Worm (Caenorhabditis elegans): ENCODE results near the gene hel-1.

Gene hel-1

DNA sequence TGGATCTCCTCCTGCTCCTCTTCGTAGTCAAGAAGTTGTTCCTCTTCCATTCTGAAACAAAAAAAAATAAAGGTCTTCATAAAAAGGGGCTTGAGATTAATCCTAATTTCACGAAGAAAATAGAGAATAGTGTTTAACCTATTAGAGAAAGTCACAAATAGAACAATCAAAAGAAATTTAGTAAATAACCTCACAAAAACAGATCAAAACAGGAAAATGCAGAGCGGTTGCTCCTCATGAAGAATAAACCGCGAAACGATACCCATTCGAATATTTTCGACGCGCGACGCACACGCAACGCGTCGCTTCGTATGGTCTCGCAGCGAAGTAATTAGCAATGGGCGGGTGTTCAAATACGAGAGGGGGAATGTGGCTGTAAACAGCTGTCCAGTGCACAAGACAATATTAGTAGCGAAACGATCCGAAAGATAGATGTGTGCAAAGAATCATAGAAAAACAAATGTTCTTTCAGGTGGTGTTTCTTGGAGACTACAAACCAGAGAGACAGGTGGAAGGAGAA is at the start of gene hel-1:
hel-1 (minus strand) TSS at position 51 of the 520 bp plus-strand sequence.
- TF ChIP-seq unc-62 (GFP tag; optimal IDR thresholded peaks at IDR 0.05) = no peak

DNA sequence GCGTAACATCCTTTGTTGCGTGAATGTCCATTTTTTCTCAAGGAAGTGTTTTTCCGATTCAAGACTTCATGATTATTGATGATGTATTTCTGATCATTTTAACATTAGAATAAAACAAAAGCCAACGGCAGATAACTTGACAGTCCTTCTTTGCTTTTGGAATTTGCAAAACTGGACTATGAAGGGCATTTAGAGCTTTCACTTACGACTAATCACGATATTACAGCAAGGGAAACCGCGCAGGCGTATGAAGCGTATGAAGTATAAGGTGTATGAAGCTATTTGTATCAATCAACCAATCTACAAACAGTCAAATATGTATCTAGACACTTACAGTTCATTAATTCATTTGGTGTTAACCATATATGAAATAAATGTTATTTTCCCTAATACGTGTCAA is 49.1 kb upstream of the hel-1 start:
- TF ChIP-seq unc-62 (GFP tag; optimal IDR thresholded peaks at IDR 0.05) = no peak

DNA sequence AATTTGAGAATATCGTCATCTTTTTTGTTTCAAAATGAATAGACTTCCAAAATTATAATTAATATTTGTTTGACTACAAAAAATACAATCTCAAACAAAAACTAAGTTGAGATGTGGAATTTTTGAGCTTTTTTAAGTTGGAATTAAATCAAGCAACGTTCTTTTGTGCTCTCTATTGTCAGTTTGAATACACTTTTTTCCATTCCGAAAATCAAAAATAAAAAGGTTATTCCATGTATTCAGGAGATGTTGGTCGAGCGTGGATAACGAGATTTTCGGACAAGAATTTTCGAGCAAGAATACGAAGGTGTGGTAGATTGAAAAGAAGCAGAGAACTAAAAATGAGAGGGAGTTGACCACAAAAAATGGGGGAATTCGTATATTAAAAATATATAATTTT is 41.5 kb upstream of the hel-1 start:
- no peak for TF ChIP-seq unc-62 (GFP tag; optimal IDR thresholded peaks at IDR 0.05)

DNA sequence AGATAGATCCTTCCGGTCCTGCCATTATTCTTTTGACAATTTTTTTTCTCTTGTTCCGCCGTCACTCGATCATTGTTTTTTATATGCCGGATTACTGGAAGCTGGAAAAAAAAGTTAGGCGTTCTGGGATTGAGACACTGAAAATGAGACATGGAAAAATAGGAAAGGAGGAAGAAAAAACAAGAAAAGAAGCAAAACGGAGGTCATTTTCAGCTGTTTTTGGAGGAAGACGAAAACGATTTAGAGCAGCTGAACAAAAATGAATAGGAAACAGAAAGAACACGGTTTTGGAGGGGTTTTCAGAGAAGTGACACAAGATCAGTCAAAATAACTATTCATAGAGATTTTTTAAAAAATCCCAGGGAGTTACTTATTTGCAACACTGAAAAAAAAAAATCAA is 40.4 kb upstream of the hel-1 start, which contains the start of gene amt-3:
amt-3 (minus strand) TSS at position 101 of the 400 bp plus-strand sequence.
- no peak for TF ChIP-seq unc-62 (GFP tag; optimal IDR thresholded peaks at IDR 0.05)

DNA sequence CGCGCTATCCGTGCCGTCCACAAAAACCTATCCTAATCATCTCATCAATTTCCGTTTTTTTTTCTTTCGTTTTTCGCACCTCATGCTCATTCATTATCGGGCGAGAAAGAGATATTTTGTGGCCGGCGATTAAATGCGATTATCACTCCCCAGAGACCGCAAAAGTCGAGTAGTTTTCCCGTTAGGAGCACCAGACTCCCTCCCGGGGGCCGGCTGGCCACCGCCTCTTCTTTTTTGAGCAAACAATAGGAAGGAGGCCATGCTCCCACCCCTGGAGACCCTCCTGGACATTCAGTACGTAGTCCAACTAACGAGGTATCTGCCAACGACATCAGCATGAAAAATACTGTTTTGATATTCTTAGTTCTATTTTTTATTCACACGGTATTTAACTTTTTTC is 31.8 kb upstream of the hel-1 start, which contains the start of gene M195.2:
M195.2 (plus strand) TSS at position 301 of the 400 bp plus-strand sequence.
- no peak for TF ChIP-seq unc-62 (GFP tag; optimal IDR thresholded peaks at IDR 0.05)

DNA sequence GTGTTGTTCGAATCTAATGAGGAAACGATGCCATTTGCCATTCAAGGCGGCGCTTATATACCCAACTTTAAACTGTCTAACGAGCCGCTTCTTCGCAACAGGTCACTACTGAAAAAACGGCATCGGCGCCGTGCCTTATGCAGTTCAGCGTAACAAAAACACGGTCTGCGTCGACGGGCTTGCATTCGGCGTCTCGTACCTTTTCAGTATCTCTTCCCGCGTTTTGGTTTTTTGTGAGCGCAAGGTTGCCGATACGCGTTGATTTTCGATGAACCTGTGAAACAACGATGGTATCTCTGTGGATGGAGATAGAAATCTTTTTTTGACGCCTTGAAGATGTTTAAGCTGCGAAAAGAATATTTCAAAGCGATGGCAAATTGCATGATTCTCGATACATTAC is 30.7 kb upstream of the hel-1 start, which contains the start of gene col-77:
col-77 (minus strand) TSS at position 32 of the 400 bp plus-strand sequence.
- TF ChIP-seq unc-62 (GFP tag; optimal IDR thresholded peaks at IDR 0.05) = no peak

DNA sequence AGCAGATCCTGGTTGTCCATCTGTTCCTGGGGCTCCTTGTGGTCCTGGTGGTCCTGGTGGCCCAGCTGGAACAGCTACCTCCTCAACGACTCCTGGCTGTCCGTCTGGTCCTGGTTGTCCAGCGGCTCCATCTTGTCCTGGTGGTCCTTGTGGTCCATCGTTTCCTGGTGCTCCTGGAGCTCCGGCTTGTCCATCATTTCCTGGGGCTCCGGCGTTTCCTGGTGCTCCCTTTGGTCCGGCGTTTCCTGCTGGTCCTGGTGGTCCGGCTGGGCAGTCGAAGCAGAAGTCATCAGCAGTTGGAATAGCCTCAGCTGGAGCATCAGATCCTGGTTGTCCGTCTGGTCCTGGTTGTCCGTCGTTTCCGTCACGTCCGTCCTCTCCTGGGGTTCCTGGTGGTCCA is 29.8 kb upstream of the hel-1 start:
- no peak for TF ChIP-seq unc-62 (GFP tag; optimal IDR thresholded peaks at IDR 0.05)

DNA sequence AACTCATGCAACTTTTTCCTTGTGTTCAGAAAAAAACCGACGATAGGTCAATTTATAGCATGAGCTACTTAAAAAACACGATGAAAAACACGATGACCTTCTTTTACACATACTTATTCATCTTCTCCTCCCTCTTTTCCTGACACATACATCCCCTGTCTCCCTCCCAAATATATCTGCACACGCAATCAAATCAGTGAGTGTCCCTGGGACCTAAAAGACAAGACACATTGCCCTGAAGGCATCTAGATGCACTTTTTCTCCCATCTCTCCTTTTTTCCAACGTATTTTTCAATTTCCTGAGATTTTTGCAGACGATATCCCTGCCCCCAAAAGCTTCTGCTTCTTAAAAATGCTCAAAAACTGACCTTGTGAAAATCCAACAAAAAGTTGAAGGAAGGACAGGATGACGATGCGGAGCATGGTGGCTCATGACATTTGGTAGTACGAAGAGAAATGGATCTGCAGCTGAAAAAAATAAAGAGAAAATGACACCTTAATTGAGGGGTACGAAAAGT is 25.6 kb upstream of the hel-1 start, which contains the start of gene C26D10.6:
C26D10.6 (minus strand) TSS at position 468 of the 518 bp plus-strand sequence.
- no peak for TF ChIP-seq unc-62 (GFP tag; optimal IDR thresholded peaks at IDR 0.05)

DNA sequence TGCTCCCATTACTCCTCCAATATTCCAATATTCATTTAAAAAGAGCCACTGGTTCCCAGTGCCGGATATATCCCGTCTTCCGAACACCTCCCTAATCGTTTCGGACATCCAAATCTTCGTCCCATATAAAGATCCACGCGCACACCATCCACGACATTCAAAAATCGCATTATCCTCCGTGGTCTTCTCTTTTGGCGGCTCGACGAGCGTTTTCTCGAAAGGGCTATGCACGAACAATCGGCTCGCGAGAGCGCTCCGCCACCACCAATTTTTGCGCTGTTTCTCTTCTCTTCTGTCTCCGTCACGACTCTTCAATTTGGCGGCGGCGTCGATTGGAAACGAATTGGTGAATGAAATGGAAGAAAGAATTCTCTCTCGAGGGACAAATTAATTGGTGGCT is 24.6 kb upstream of the hel-1 start:
- no peak for TF ChIP-seq unc-62 (GFP tag; optimal IDR thresholded peaks at IDR 0.05)

DNA sequence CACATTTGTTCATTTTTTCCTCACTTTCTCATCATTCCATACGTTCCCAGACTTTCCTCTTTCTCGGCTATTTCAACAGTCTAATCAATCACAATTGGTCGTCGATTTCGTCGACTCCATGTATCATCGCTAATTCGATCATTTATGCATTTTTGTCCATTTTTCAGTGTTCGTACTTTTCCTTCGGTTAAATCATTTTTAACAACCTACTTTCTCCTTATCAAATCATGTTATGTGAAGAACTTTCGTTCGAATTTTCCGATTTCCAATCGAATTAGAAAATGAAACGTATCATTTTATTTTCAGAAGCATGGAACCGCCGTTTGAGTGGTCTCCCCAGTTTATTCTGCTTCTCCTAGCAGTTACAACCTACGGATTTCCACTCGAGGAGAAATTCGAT is 17.7 kb upstream of the hel-1 start, which contains the start of gene eff-1:
eff-1 (plus strand) TSS at position 301 of the 400 bp plus-strand sequence.
- no peak for TF ChIP-seq unc-62 (GFP tag; optimal IDR thresholded peaks at IDR 0.05)

DNA sequence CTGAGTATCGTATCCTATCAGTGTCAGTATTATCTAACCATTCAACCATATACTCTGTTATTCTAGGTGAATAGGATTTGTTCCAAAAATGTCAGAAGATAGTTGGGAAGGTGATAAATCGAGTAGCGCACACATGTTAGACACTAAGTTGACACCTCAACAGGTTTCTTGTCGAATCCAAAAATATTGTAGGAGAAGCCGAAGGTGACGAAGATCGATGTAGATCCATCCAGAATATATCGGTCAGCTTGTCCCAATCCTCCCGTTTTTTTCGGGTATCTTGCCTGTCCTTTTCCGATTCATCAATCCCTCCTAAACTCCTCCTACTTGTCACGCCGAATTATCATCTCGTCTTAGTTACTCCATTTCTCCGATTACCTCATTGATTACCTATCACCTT is 16.9 kb upstream of the hel-1 start:
- TF ChIP-seq unc-62 (GFP tag; optimal IDR thresholded peaks at IDR 0.05) = no peak

DNA sequence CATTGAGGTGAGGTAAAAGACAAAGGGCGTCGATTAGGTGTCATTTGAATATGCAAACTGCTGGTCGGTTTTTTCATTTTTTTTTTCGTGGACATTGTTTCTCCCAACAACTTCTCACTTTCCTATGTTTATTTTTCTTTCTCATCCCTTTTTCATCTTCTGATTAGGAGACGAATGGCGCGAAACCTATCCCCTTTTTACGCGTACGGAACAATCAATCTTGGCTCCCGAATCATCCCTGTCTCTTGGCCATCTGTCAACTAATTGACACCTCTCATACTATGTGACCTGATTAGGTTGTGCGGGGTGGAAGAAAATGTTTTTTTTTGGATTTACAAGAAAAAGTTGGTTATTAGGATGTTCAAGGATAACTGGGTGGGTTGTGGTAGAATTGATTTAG is 16.1 kb upstream of the hel-1 start:
- no peak for TF ChIP-seq unc-62 (GFP tag; optimal IDR thresholded peaks at IDR 0.05)

DNA sequence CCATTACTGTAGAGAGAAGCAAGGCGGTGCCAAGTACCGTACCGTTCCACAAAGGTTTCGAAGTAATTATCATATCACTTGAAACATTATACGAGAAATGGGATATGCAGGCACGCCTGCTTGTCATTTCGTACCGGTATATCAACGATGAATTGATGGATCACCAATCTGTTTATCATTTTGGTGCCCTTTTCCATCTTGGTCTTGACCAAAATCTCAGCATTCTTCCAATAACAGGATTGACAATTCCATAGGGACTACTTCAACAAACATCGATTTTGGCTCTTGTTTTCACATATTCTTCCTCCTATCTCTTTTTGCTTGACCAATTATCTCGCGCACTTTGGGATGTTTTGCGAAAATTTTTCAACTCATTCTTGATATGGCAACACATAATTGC is 10.4 kb upstream of the hel-1 start:
- TF ChIP-seq unc-62 (GFP tag; optimal IDR thresholded peaks at IDR 0.05) = no peak

DNA sequence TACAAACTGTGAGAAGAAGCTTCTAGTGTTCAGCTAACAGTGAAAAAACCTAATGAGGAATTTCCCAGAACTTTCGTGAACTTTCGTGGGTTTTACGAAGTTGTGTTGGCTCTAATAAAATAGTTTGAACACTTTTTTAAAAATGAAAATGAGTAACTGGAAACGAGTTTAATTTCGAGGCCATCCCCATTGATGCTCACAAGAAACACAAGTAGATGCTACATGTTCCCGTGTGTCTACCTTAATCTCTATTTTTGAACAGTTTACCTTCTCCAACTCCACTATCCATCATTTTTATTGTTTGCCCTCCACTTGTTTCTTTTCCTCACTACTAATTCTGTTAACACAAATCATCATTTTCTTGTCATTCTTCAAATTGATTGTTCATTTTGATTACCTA is 5.0 kb upstream of the hel-1 start, which contains the start of gene C26D10.7:
C26D10.7 (plus strand) TSS at position 301 of the 400 bp plus-strand sequence.
- TF ChIP-seq unc-62 (GFP tag; optimal IDR thresholded peaks at IDR 0.05) = no peak

DNA sequence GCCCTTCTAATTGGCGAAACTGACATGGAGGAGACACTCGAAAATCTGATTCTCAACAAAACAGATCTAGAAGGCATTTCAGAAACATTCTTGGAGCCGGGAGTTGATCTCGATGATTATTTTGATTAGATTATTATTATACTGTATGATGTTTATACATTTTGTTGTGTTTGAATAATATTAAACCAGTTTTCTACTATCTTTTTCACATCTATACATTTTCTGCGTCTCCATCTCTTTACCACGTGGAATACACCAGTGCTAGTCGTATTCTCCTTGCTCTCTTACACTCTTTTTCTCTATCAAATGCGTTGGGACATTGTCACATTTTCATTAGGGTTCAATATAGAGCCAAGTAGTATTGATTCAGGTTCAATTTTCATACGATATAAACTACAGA is 792 bp upstream of the hel-1 start, which contains the start of gene C26D10.4:
C26D10.4 (plus strand) TSS at position 301 of the 400 bp plus-strand sequence.
- TF ChIP-seq unc-62 (GFP tag; optimal IDR thresholded peaks at IDR 0.05) = no peak

DNA sequence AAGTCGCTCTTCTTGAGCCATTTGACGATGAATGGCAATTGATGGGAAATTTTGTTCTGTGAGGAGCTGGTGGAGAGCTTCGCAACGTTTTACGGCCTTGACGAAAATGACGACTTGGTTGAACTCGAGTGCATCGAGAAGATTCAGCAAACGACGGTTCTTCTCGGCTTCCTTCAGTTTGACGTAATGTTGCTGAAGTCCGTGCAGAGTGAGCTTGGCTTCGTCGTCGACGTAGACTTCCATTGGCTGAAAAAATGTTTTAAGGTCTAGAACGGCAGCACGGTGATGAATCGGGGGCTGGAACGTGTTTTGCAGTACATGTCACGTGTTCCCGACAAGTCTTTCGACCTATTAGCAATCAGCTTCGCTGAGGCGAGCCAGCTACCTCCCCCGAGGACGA is 1.2 kb downstream of the hel-1 start:
- TF ChIP-seq unc-62 (GFP tag; optimal IDR thresholded peaks at IDR 0.05) = no peak

DNA sequence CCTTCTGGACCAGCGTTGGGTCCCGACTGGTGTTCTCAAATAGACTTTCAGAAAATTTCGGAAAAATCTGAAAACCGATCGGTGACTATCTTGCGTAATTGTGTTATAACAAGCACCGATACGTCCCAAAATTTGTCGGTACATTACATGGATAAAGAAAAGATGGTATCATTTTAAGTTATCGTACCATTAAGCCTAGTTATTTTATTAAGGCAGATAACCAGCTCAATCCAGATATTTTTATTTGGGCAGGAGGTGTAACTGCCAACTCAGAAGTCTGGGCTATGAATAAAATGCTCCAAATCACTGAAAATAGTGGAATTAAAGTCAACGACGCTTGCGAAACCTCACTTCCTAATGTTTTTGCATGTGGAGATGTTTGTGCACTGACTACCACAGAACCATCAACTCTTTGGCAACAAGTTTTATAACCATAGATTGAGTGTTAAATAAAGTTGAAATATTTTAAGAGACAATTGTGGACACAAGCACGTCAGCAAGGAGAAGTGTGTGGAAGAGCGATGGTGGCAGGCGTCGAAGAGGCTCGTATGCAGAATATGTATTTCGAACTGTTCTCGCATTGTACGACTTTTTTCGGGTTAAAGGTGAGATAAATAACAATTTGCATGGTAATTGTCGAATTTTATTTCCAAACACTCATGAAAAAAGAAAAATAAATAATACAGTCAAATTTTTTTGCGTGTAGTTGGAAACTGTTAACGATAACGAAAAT is 2.3 kb downstream of the hel-1 start:
- TF ChIP-seq unc-62 (GFP tag; optimal IDR thresholded peaks at IDR 0.05) = no peak

All from whole organism, dauer.